Worm (Caenorhabditis elegans) whole organism, early embryonic: ENCODE measurements around the gene clec-202.

Source experiments
- B0310.2 ChIP-seq: sonication (generic microtip); optimal IDR thresholded peaks from 2 replicates; lab custom pipeline; 2016; ENCODE audit warnings: mild to moderate bottlenecking, missing genetic modification characterization, missing compliant biosample characterization
- aly-1 ChIP-seq: sonication (generic microtip); optimal IDR thresholded peaks from 2 replicates; lab custom pipeline; 2016; ENCODE audit warnings: missing genetic modification characterization, missing compliant biosample characterization
- ama-1 ChIP-seq: fragments of 150-350 bp; optimal IDR thresholded peaks from 2 replicates; lab custom pipeline; 2014
- flt-1 ChIP-seq: fragments of 200-800 bp; sonication (Bioruptor generic); IDR thresholded peaks from 2 replicates; pipeline ENCODE4 v1.3.6; 2022; ENCODE audit warnings: missing genetic modification characterization, missing compliant biosample characterization
- hnd-1 ChIP-seq: sonication (generic microtip); optimal IDR thresholded peaks from 2 replicates; lab custom pipeline; 2016; ENCODE audit warnings: missing genetic modification characterization, missing compliant biosample characterization
- pes-1 ChIP-seq: fragments of 200-800 bp; sonication (Bioruptor generic); IDR thresholded peaks from 2 replicates; pipeline ENCODE4 v1.3.6; 2022; ENCODE audit warnings: missing genetic modification reagents, missing genetic modification characterization, missing compliant biosample characterization
- scrt-1 ChIP-seq: fragments of 200-800 bp; sonication (Bioruptor generic); IDR thresholded peaks from 2 replicates; pipeline ENCODE4 v1.3.6; 2022; ENCODE audit warnings: missing genetic modification characterization, missing compliant biosample characterization
- sea-1 ChIP-seq: fragments of 200-800 bp; sonication (Bioruptor generic); conservative IDR thresholded peaks from 2 replicates; pipeline ENCODE4 v1.3.6; 2022; ENCODE audit warnings: missing genetic modification characterization, missing compliant biosample characterization
- tbx-11 ChIP-seq: fragments of 200-800 bp; sonication (Bioruptor generic); IDR thresholded peaks from 2 replicates; pipeline ENCODE4 v1.3.6; 2022; ENCODE audit warnings: missing genetic modification characterization, missing compliant biosample characterization
- tbx-37 ChIP-seq: fragments of 200-800 bp; sonication (Bioruptor generic); conservative IDR thresholded peaks from 2 replicates; pipeline ENCODE4 v1.3.6; 2022; ENCODE audit warnings: missing genetic modification reagents, missing genetic modification characterization, missing compliant biosample characterization
- tra-4 ChIP-seq: sonication (generic microtip); optimal IDR thresholded peaks from 2 replicates; lab custom pipeline; 2017; ENCODE audit warnings: missing genetic modification characterization, missing compliant biosample characterization

ce11 chrIV:17341033-17341432, 20.2 kb upstream of the clec-202 start:
- TF ChIP-seq tbx-11 (GFP tag; lab: Robert Waterston, UW): no peak
- no peak for TF ChIP-seq flt-1 (GFP tag; lab: Robert Waterston, UW)
- no peak for TF ChIP-seq ama-1 (lab: Kevin White, UChicago)
- TF ChIP-seq sea-1 (GFP tag; lab: Robert Waterston, UW): no peak
- TF ChIP-seq aly-1: no peak
- TF ChIP-seq tbx-37 (GFP tag; lab: Robert Waterston, UW): no peak
- TF ChIP-seq hnd-1 (tag; lab: Kevin White, UChicago): no peak
- no peak for TF ChIP-seq scrt-1 (GFP tag; lab: Robert Waterston, UW)
- TF ChIP-seq tra-4 (tag; lab: Kevin White, UChicago): no peak
- no peak for TF ChIP-seq pes-1
- TF ChIP-seq B0310.2 (tag; lab: Kevin White, UChicago): no peak
